Worm (Caenorhabditis elegans): ENCODE results near the gene Y62H9A.14.

Y62H9A.14 gene

DNA sequence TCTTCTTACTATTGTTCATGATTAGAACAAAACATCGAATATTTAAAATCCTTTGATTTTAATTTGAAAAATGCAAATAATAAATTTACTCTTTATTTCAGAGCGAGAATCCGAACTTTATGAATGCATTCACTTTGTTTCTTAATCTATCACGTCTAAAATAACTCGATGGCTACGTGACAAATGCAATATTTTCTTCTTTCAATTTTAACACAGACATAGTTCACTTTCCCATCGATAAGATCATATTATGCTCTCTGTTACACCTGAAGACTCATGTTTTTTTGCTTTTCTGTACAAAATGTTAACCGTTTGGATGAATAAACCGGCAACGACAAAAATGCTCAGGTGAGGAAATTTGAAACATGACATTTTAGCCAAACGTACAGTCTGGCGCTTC is 48.5 kb downstream of the Y62H9A.14 start:
- TF ChIP-seq pes-1 (GFP tag; IDR thresholded peaks at IDR 0.05) (no peak), hnd-1 (tag; optimal IDR thresholded peaks at IDR 0.05) (no peak), tbx-11 (GFP tag; IDR thresholded peaks at IDR 0.05) (no peak), B0310.2 (tag; optimal IDR thresholded peaks at IDR 0.05) (no peak), ama-1 (optimal IDR thresholded peaks at IDR 0.05) (no peak), F13C5.2 (tag; optimal IDR thresholded peaks at IDR 0.05) (no peak), ceh-36 (tag; optimal IDR thresholded peaks at IDR 0.05) (no peak), ceh-13 (GFP tag; optimal IDR thresholded peaks at IDR 0.05) (no peak), sea-1 (GFP tag; conservative IDR thresholded peaks at IDR 0.05) (no peak)

DNA sequence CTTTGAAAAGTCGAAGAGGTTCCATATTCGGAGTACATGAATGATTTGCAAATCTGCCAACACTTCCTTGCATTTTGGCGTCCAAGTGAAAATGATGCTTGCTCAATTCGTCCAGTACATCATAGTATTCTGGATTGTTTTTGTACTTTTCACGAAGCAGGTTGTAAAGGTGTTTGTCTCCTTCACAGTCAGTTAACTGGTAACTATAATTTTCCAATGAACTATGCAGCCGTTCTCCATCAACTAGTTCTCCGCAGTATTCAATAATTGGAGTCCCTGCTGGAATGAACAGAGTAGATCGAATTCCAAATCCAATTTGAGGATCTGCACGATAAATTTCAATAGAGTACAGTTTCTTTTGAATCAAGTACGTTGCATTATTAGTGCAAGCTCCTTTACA is 50.3 kb downstream of the Y62H9A.14 start:
- TF ChIP-seq ets-7 (tag; optimal IDR thresholded peaks at IDR 0.05) (no peak), hmbx-1 (tag; optimal IDR thresholded peaks at IDR 0.05) (no peak), scrt-1 (GFP tag; IDR thresholded peaks at IDR 0.05) (no peak), tbx-11 (GFP tag; IDR thresholded peaks at IDR 0.05) (no peak), F13C5.2 (tag; optimal IDR thresholded peaks at IDR 0.05) (no peak), hnd-1 (tag; optimal IDR thresholded peaks at IDR 0.05) (no peak), ama-1 (optimal IDR thresholded peaks at IDR 0.05) (no peak), flt-1 (GFP tag; IDR thresholded peaks at IDR 0.05) (no peak), ceh-13 (GFP tag; optimal IDR thresholded peaks at IDR 0.05) (no peak), ceh-36 (tag; optimal IDR thresholded peaks at IDR 0.05) (no peak), tra-4 (tag; optimal IDR thresholded peaks at IDR 0.05) (no peak), B0310.2 (tag; optimal IDR thresholded peaks at IDR 0.05) (no peak)
